Worm (Caenorhabditis elegans): ENCODE results near the gene mrpl-39.

Gene mrpl-39

DNA sequence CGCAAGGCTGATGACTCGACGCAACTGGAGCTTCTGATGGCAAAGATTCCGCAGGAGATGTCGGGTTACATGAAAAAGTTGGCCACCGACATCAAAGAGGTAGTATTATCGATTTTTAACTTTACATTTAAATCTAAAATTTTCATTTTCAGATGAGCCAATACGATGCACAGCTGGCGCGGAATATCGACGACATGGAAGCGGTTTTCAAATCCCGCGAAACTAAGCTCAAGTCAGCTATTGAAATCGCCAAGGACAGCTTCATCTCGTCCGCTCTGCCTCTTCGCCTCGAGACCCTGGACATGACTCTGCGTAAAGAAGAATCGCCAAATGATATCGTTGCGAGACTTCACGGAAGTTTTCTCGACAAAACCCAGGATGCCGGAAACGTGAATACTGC is 48.3 kb downstream of the mrpl-39 start, which contains the start of gene T10B5.3:
TSS of gene T10B5.3 (minus strand) at position 101 of the 400 bp plus-strand sequence.
- TF ChIP-seq K02D7.2 (tag; optimal IDR thresholded peaks at IDR 0.05) (no peak), sdc-2 (tag; optimal IDR thresholded peaks at IDR 0.05) (no peak), ets-4 (tag; optimal IDR thresholded peaks at IDR 0.05) (no peak), odd-2 (tag; optimal IDR thresholded peaks at IDR 0.05) (no peak), ceh-48 (tag; optimal IDR thresholded peaks at IDR 0.05) (no peak), npax-4 (tag; optimal IDR thresholded peaks at IDR 0.05) (no peak)

DNA sequence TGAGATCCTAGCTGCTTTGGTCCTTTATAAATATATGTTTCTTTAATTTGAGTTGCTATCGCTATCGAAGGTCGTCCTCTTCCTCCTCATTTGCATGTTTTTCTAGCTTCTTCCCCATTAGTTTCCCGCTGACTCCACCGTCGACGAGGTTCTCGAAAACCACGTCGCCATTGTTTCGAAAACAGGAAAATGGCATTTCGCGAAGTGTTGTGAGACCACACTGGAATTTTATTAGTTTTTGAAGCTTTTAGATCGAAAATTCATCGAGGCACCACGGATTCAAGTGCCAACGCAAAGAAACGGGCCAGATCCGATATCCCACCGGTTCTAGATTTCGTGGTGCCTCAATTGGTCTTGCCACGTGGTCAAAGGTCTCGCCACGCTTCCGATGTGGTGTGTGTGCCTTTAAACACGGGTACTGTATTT is 49.1 kb downstream of the mrpl-39 start:
- no peak for TF ChIP-seq pax-1 (tag; optimal IDR thresholded peaks at IDR 0.05)
- no peak for TF ChIP-seq madf-2 (tag; optimal IDR thresholded peaks at IDR 0.05)
- no peak for TF ChIP-seq ceh-2 (tag; optimal IDR thresholded peaks at IDR 0.05)
- no peak for TF ChIP-seq ceh-24 (tag; optimal IDR thresholded peaks at IDR 0.05)
- TF ChIP-seq ceh-48 (tag; optimal IDR thresholded peaks at IDR 0.05) = no peak
- TF ChIP-seq ref-2 (tag; optimal IDR thresholded peaks at IDR 0.05) = no peak
- TF ChIP-seq nhr-11 (tag; optimal IDR thresholded peaks at IDR 0.05) = no peak
- TF ChIP-seq unc-86 (tag; optimal IDR thresholded peaks at IDR 0.05) = no peak
- no peak for TF ChIP-seq ceh-19 (GFP tag; optimal IDR thresholded peaks at IDR 0.05)
- TF ChIP-seq C08G9.2 (tag; optimal IDR thresholded peaks at IDR 0.05) = no peak
- TF ChIP-seq ama-1 (optimal IDR thresholded peaks at IDR 0.05) = no peak
- no peak for TF ChIP-seq T23F11.4 (GFP tag; optimal IDR thresholded peaks at IDR 0.05)
- no peak for TF ChIP-seq eyg-1 (tag; optimal IDR thresholded peaks at IDR 0.05)
- TF ChIP-seq C38D4.7 (GFP tag; optimal IDR thresholded peaks at IDR 0.05) = no peak
- TF ChIP-seq K09A11.1 (tag; optimal IDR thresholded peaks at IDR 0.05; ENCODE audit: insufficient read depth) = no peak
- TF ChIP-seq pag-3 (tag; optimal IDR thresholded peaks at IDR 0.05; ENCODE audit: borderline replicate concordance) = no peak
- TF ChIP-seq hlh-15 (tag; optimal IDR thresholded peaks at IDR 0.05) = no peak
- no peak for TF ChIP-seq nhr-232 (tag; optimal IDR thresholded peaks at IDR 0.05)

DNA sequence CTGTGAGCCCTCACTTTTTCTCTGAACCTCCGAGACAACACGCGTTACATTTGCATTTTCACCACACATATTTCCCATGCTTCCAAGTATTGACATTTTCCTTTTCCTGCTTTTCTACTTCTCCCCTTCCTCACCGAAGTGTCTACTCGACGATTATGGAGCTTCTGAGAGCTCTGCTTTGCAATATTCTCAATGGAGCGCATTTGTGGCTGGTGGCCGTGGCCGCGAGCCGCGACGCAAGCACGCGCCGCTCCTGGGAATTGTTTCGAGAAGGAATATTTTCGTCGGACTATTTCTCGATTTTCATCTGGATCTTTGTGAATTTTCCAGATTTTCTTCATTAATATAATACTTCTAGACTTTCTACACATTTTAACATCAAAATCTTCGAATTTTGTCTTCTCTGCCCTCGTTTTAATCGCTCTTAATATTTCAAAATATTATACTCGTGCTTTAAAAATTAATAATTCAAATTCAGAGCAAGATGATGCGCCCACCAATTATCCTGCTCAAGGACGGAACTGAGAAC is 50.5 kb downstream of the mrpl-39 start, which contains the start of the genes T10B5.4 and cct-7:
TSS of gene T10B5.4 (minus strand) at position 40 of the 529 bp plus-strand sequence.
TSS of gene cct-7 (plus strand) at position 479 of the 529 bp plus-strand sequence.
- TF ChIP-seq ttx-3 (tag; optimal IDR thresholded peaks at IDR 0.05) (no peak), pros-1 (tag; optimal IDR thresholded peaks at IDR 0.05) (peak; percentile 61), ceh-31 (tag; optimal IDR thresholded peaks at IDR 0.05) (peak; percentile 98), ceh-14 (tag; optimal IDR thresholded peaks at IDR 0.05) (peak; percentile 93), Y22D7AL.16 (tag; optimal IDR thresholded peaks at IDR 0.05) (no peak), ceh-34 (tag; optimal IDR thresholded peaks at IDR 0.05) (peak; percentile 85), hlh-15 (tag; optimal IDR thresholded peaks at IDR 0.05) (no peak), ets-4 (tag; optimal IDR thresholded peaks at IDR 0.05) (peak; percentile 92), C08G9.2 (tag; optimal IDR thresholded peaks at IDR 0.05) (peak; percentile 78), ref-2 (tag; optimal IDR thresholded peaks at IDR 0.05) (peak; percentile 70), unc-42 (tag; optimal IDR thresholded peaks at IDR 0.05) (peak; percentile 88), T23F11.4 (GFP tag; optimal IDR thresholded peaks at IDR 0.05) (no peak), npax-4 (tag; optimal IDR thresholded peaks at IDR 0.05) (no peak), lim-6 (tag; optimal IDR thresholded peaks at IDR 0.05) (peak; percentile 80), hlh-30 (tag; optimal IDR thresholded peaks at IDR 0.05; ENCODE audit: insufficient read depth) (peak; percentile 81), ceh-48 (tag; optimal IDR thresholded peaks at IDR 0.05) (peak; percentile 86), ceh-24 (tag; optimal IDR thresholded peaks at IDR 0.05) (no peak), fkh-10 (GFP tag; optimal IDR thresholded peaks at IDR 0.05) (peak; percentile 63), pqm-1 (tag; optimal IDR thresholded peaks at IDR 0.05) (peak; percentile 55), pat-9 (tag; optimal IDR thresholded peaks at IDR 0.05) (peak; percentile 26), zip-5 (tag; optimal IDR thresholded peaks at IDR 0.05) (peak; percentile 20), ceh-22 (tag; optimal IDR thresholded peaks at IDR 0.05) (peak; percentile 17), unc-3 (GFP tag; conservative IDR thresholded peaks at IDR 0.05) (no peak), unc-3 (tag; optimal IDR thresholded peaks at IDR 0.05) (peak; percentile 54), nhr-232 (tag; optimal IDR thresholded peaks at IDR 0.05) (no peak), nhr-11 (tag; optimal IDR thresholded peaks at IDR 0.05) (no peak), hlh-6 (tag; optimal IDR thresholded peaks at IDR 0.05) (no peak), nfya-1 (tag; optimal IDR thresholded peaks at IDR 0.05) (peak; percentile 92), ceh-2 (tag; optimal IDR thresholded peaks at IDR 0.05) (peak; percentile 88), hlh-8 (tag; optimal IDR thresholded peaks at IDR 0.05) (peak; percentile 57), F13H6.1 (tag; optimal IDR thresholded peaks at IDR 0.05) (peak; percentile 48), ceh-30 (tag; optimal IDR thresholded peaks at IDR 0.05) (peak; percentile 10), madf-2 (tag; optimal IDR thresholded peaks at IDR 0.05) (peak; percentile 71), che-1 (tag; optimal IDR thresholded peaks at IDR 0.05) (no peak), eyg-1 (tag; optimal IDR thresholded peaks at IDR 0.05) (peak; percentile 66), lin-11 (tag; optimal IDR thresholded peaks at IDR 0.05) (no peak), pax-1 (tag; optimal IDR thresholded peaks at IDR 0.05) (peak; percentile 57), ceh-6 (GFP tag; optimal IDR thresholded peaks at IDR 0.05) (peak; percentile 24)
